Worm (Caenorhabditis elegans): ENCODE data around the gene str-156.
"Not testable (repeated sequence)": the region's sequence is repeated elsewhere in the genome, so short reads cannot be mapped to it uniquely, and the experiment has no call there.

ce11 chrIV:4920595-4920994 is 7.4 kb downstream of the str-156 start:
- TF ChIP-seq ztf-22 (GFP tag; optimal IDR thresholded peaks at IDR 0.05); dpl-1 (GFP tag; optimal IDR thresholded peaks at IDR 0.05); pha-4 (tag; optimal IDR thresholded peaks at IDR 0.05); unc-62 (GFP tag; optimal IDR thresholded peaks at IDR 0.05); rpc-1 (optimal IDR thresholded peaks at IDR 0.05); rpc-1 (tag; optimal IDR thresholded peaks at IDR 0.05); aptf-3 (GFP tag; IDR thresholded peaks at IDR 0.05); sea-2 (GFP tag; IDR thresholded peaks at IDR 0.05): not testable (repeated sequence)

Data from whole organism, young adult.